Worm (Caenorhabditis elegans): ENCODE results near the gene sra-33.

DNA sequence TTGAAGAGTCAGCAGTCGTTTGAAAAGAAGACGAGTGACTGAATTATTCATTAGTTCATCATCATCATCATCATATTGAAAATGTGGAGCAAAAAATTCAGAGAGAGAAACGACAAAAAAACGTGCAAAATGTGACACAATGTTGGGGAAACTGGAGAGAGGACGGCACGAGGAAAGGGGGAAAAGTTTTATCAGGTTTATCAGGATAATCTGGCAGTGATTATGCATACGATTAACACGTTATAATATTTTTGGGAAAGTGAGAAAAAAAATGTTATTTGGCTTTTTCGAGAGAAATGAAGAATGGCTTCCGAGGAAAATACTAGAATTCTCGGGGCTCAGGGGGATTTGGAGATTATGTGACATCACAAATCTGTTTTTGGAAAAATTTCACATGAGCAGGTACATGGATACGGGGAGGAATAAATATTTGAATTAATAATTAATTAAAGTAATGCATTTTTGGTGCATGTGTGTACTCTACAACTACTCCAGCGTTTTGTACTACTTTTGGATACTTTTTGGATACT, 31.9 kb downstream of the sra-33 start, which contains the start of gene camt-1:
- TF ChIP-seq ztf-11 (tag; optimal IDR thresholded peaks at IDR 0.05) (no peak), skn-1 (tag; optimal IDR thresholded peaks at IDR 0.05) (no peak), nhr-11 (tag; optimal IDR thresholded peaks at IDR 0.05) (no peak), alr-1 (tag; optimal IDR thresholded peaks at IDR 0.05) (no peak), nhr-10 (tag; optimal IDR thresholded peaks at IDR 0.05) (no peak), R02D3.7 (tag; optimal IDR thresholded peaks at IDR 0.05) (no peak), nhr-237 (tag; optimal IDR thresholded peaks at IDR 0.05) (no peak), sem-4 (tag; optimal IDR thresholded peaks at IDR 0.05) (no peak)

Data from whole organism, L2 larva.